Fruit fly (Drosophila melanogaster): Measurements from ENCODE around the gene CG11537.

The CG11537 gene

DNA sequence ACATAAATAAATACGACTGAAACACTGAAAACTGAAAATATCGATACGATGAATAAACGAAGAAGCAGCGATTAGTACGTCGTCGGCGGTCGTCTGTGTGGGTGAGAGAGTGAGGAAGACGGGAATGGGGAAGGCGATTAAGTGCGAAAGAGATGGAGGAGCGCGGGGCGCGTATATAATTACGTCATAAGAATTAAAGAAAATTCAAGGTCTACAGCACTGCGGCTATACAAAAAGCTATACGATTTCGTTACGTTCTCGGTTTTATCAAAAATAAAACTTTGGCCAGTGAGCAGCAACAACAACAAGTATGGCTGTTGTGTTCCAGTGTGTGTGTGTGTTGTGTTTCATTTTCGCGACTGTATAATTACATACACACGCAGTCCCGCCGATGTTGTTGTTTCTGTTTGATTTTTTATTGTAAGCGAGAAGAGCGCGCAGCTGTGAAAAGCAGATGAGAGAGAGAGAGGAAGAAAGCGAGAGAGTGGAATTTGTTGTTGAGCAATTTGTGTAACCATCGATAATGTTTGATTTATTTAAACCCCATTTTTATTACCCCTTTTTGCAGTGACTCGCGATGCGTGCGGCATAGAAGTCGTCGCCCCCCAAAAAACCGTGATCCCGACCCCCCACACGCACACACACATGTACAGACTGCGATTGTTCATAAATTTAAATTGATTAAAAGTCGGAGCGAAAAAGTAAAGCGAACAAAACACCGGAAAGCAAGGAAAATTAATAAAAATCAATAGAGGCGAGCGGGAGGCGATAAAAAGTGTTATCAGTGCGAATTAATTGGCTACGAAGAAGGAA, 6.0 kb upstream of the CG11537 start:
- TF ChIP-seq CG6163 (GFP tag; IDR thresholded peaks at IDR 0.05) (peak; percentile 10; the same call in 1 of the 3 replicates), ss (GFP tag; optimal IDR thresholded peaks at IDR 0.05) (peak in 1 of 2 experiments; percentile 27), CG8119 (GFP tag; IDR thresholded peaks at IDR 0.05) (peak; percentile 41; the same call in 1 of the 3 replicates), CG15336 (GFP tag; IDR thresholded peaks at IDR 0.05) (peak; percentile 50), vri (GFP tag; optimal IDR thresholded peaks at IDR 0.05) (peak; percentile 99), CG9139 (GFP tag; optimal IDR thresholded peaks at IDR 0.05) (no peak), spab (GFP tag; optimal IDR thresholded peaks at IDR 0.05) (no peak), Ets21C (GFP tag; optimal IDR thresholded peaks at IDR 0.05) (no peak), CG34406 (GFP tag; optimal IDR thresholded peaks at IDR 0.05) (no peak), svp (GFP tag) (peak; percentile 88), CG16779 (tag; optimal IDR thresholded peaks at IDR 0.05) (peak; percentile 19)

DNA sequence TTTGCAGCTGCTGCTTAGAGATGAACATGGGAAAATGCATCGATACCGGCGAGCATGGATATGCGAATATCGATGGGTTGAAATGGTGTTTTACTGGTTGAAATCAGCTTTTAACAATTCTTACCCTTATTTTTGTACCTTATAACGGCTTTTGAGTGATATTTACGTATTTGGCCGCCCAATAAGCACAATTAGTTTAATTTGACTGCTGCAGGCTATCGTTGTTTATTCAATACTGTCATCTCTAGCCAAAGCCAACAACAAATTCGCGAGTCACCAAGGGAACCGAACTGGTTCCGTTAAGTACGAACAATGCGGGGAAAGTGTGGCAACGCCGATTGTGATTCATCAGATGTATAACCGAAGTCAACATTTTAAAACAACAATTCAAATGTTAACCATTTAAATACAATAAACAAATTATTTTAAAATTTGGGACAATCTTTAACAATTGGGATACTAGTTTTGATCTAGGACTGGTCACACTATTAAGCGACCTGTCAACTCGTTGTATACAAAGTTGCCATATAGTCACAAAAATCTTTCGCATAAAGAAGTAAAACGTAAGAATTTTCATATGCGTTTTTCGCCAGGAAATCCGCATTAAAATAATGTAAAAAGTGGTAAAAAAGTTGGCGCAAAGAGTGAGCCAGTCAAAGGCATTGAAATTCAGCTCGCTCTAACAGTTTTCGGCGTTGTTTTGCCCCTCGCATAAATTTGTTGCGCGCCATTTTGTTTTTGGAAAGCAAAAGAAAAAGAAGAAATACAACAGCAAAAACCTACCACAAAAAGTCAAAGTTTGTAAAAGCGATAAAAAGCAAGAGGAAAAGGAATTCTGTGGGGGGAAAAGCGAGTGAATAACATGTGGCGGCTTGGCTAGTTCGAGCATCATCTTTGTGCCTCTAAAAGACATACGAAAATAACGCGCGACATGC, 5.1 kb upstream of the CG11537 start, which contains the start of the genes Usp5 and BtbVII:
TSS of gene Usp5 (minus strand) at position 234 of the 935 bp plus-strand sequence.
TSS of gene BtbVII (plus strand) at position 522 of the 935 bp plus-strand sequence.
- TF ChIP-seq fkh (GFP tag; optimal IDR thresholded peaks at IDR 0.05) (peak; percentile 94), achi (GFP tag; optimal IDR thresholded peaks at IDR 0.05) (peak; percentile 52), Sox15 (GFP tag; optimal IDR thresholded peaks at IDR 0.05) (peak; percentile 6), vri (GFP tag; optimal IDR thresholded peaks at IDR 0.05) (peak; percentile 19), fd59A (GFP tag; optimal IDR thresholded peaks at IDR 0.05) (peak; percentile 20), Eip78C (GFP tag) (peak; percentile 91), CG6163 (GFP tag; IDR thresholded peaks at IDR 0.05) (no peak), cyc (GFP tag; optimal IDR thresholded peaks at IDR 0.05) (peak; percentile 31), Ets96B (tag; optimal IDR thresholded peaks at IDR 0.05) (peak; percentile 31), ss (GFP tag; optimal IDR thresholded peaks at IDR 0.05) (peak in 1 of 2 experiments; percentile 66), svp (GFP tag) (peak; percentile 81), CG11902 (GFP tag; optimal IDR thresholded peaks at IDR 0.05) (no peak), Sox14 (GFP tag; optimal IDR thresholded peaks at IDR 0.05) (peak; percentile 60), Ets21C (GFP tag; optimal IDR thresholded peaks at IDR 0.05) (peak; percentile 60), lz (GFP tag; optimal IDR thresholded peaks at IDR 0.05) (peak; percentile 79), CG32006 (GFP tag; optimal IDR thresholded peaks at IDR 0.05) (peak; percentile 29), fd85E (GFP tag; optimal IDR thresholded peaks at IDR 0.05) (no peak), pdm3 (GFP tag; optimal IDR thresholded peaks at IDR 0.05) (no peak), CG11762 (GFP tag; optimal IDR thresholded peaks at IDR 0.05; ENCODE audit: insufficient read depth) (no peak), esn (GFP tag; optimal IDR thresholded peaks at IDR 0.05) (peak; percentile 72), spab (GFP tag; optimal IDR thresholded peaks at IDR 0.05) (peak; percentile 6), CG3032 (tag; optimal IDR thresholded peaks at IDR 0.05) (peak; percentile 39), CG8119 (GFP tag; IDR thresholded peaks at IDR 0.05) (peak; percentile 36; the same call in 1 of the 3 replicates), CG1621 (tag; optimal IDR thresholded peaks at IDR 0.05) (peak; percentile 18), CG9139 (GFP tag; optimal IDR thresholded peaks at IDR 0.05) (no peak), CG10631 (GFP tag; optimal IDR thresholded peaks at IDR 0.05) (no peak), Sox102F (GFP tag; optimal IDR thresholded peaks at IDR 0.05) (no peak), CG15336 (GFP tag; IDR thresholded peaks at IDR 0.05) (0 out of 2 replicates have a peak, but pooled peaks have one; percentile 14), CG34406 (GFP tag; optimal IDR thresholded peaks at IDR 0.05) (peak; percentile 55), CG4318 (GFP tag; optimal IDR thresholded peaks at IDR 0.05) (no peak), CG11294 (GFP tag; IDR thresholded peaks at IDR 0.05) (no peak; the same call in 1 of the 2 replicates), eg (GFP tag; IDR thresholded peaks at IDR 0.05) (0 out of 3 replicates have a peak, but pooled peaks have one; percentile 10), CG16779 (tag; optimal IDR thresholded peaks at IDR 0.05) (peak; percentile 17), CG3919 (GFP tag; optimal IDR thresholded peaks at IDR 0.05) (peak; percentile 43), Smox (GFP tag; optimal IDR thresholded peaks at IDR 0.05) (no peak), Blimp-1 (GFP tag; optimal IDR thresholded peaks at IDR 0.05) (no peak), salr (GFP tag; optimal IDR thresholded peaks at IDR 0.05) (peak in 1 of 2 experiments; percentile 12), Eip93F (GFP tag; optimal IDR thresholded peaks at IDR 0.05) (no peak), CG31627 (GFP tag; optimal IDR thresholded peaks at IDR 0.05) (peak; percentile 72), net (GFP tag; optimal IDR thresholded peaks at IDR 0.05) (peak; percentile 51), Hr4 (GFP tag; optimal IDR thresholded peaks at IDR 0.05) (no peak), topi (GFP tag; optimal IDR thresholded peaks at IDR 0.05) (peak; percentile 49), Eip75B (GFP tag; optimal IDR thresholded peaks at IDR 0.05) (peak; percentile 62)

Data from whole organism, prepupa.